Worm (Caenorhabditis elegans) whole organism, L4/young adult: Measurements from ENCODE around the gene F59C12.3.

Experiments
- W03F9.2 ChIP-seq: fragments of 150-350 bp; optimal IDR thresholded peaks from 2 replicates; lab custom pipeline; 2014; ENCODE audit warnings: missing biosample characterization, missing genetic modification characterization
- dao-5 ChIP-seq: sonication (generic microtip); optimal IDR thresholded peaks from 2 replicates; lab custom pipeline; 2016; ENCODE audit warnings: missing genotype, missing genetic modification characterization, moderate library complexity, missing compliant biosample characterization
- him-1 ChIP-seq: sonication (generic microtip); optimal IDR thresholded peaks from 2 replicates; lab custom pipeline; 2016; ENCODE audit warnings: missing genotype, missing genetic modification reagents, missing genetic modification characterization, missing compliant biosample characterization

F59C12.3 gene

ce11 chrX:16609424-16609823, at the start of gene F59C12.3:
Gene F59C12.3, minus strand, starts transcription at chrX:16609524.
- TF ChIP-seq dao-5 (tag; lab: Kevin White, UChicago) (no peak), him-1 (tag; lab: Kevin White, UChicago) (no peak), W03F9.2 (tag; lab: Kevin White, UChicago) (no peak)

ce11 chrX:16658309-16658708, 49.0 kb upstream of the F59C12.3 start:
- no peak for TF ChIP-seq W03F9.2 (tag; lab: Kevin White, UChicago)
- no peak for TF ChIP-seq dao-5 (tag; lab: Kevin White, UChicago)
- no peak for TF ChIP-seq him-1 (tag; lab: Kevin White, UChicago)

ce11 chrX:16655283-16655682, 46.0 kb upstream of the F59C12.3 start:
- TF ChIP-seq dao-5 (tag; lab: Kevin White, UChicago): no peak
- no peak for TF ChIP-seq W03F9.2 (tag; lab: Kevin White, UChicago)
- TF ChIP-seq him-1 (tag; lab: Kevin White, UChicago): no peak

- TF ChIP-seq him-1 (tag; lab: Kevin White, UChicago) (no peak), dao-5 (tag; lab: Kevin White, UChicago) (no peak), W03F9.2 (tag; lab: Kevin White, UChicago) (no peak)
Observed at ce11 chrX:16650600-16650999, 41.3 kb upstream of the F59C12.3 start.

DNA sequence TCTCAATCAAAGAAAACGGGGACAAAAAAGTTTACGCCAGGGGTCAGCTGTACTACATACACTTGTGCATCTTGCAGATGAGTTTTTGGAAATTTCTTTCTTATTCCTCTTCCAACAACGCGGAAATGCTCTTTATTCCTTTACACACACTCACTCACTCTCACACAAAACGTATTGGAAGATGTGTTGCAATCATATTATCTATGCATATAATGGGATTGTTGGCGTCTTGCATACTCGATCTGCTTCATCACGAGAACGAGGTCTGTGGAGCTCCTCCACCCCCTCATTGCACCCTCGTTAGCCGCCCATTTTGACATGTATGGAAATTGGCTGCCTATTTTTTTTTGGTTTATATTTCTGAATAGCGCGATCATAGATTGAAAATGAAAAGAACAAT, 39.4 kb upstream of the F59C12.3 start:
- TF ChIP-seq W03F9.2 (tag; lab: Kevin White, UChicago) (no peak), him-1 (tag; lab: Kevin White, UChicago) (no peak), dao-5 (tag; lab: Kevin White, UChicago) (no peak)

ce11 chrX:16647222-16647621, 37.9 kb upstream of the F59C12.3 start:
- no peak for TF ChIP-seq him-1 (tag; lab: Kevin White, UChicago)
- no peak for TF ChIP-seq dao-5 (tag; lab: Kevin White, UChicago)
- TF ChIP-seq W03F9.2 (tag; lab: Kevin White, UChicago): no peak

DNA sequence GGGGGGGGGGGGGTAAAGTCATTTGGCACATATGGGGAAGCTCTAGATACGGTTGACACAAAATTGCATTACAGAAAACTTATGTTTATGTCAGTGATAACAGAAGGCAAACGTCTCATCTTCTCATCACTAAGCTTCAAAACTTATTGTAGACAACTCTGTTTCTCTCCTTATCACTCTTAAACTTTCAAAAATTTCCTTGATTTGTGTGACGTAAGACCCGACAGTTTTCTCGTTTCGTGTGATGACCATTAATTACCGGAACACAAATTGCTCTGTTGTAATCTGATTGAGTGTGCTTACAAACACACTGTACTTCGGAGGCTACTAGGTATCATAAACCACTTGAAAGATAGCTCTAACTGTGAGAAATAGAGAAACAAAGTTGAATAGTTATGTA, 35.6 kb upstream of the F59C12.3 start:
- no peak for TF ChIP-seq dao-5 (tag; lab: Kevin White, UChicago)
- no peak for TF ChIP-seq W03F9.2 (tag; lab: Kevin White, UChicago)
- TF ChIP-seq him-1 (tag; lab: Kevin White, UChicago): no peak

DNA sequence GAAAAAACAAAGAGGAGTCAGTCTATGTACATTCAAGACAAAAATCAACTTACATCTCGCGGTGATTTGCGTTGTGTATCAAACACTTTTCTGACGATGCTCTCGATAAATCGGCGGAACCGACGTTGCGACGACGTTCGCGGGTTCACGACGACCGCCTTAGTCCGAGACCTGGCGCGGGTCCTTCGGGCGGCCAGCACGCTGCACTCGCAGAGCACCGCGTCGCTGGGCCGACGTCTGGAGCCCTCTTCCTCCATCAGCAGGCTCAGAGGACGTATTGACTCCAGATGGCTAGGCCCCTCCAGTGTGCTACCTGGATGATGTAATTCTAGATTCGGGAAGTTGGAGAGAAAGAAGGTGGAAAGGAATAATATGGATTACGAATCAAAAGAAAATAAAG, 33.9 kb upstream of the F59C12.3 start:
- TF ChIP-seq W03F9.2 (tag; lab: Kevin White, UChicago) (no peak), dao-5 (tag; lab: Kevin White, UChicago) (no peak), him-1 (tag; lab: Kevin White, UChicago) (no peak)

DNA sequence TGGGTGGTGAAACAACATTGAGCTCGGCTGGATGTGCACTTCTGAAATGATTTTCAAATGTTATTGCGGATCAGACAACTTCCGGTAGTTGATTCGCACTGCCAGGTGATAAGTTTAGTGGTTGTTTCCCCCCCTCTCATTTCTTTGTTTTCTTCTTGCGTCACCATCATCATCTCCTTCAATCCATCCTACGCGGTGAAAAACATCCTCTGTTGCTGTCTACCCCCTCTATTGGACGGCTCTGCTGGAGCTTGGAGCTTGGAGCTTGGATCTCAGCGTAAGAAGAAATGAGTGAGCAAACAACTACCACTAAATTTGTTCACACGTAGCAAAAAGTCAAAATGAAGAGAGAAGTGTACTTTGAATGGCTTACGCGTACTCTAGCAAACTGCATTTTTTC, 32.4 kb upstream of the F59C12.3 start:
- TF ChIP-seq dao-5 (tag; lab: Kevin White, UChicago) (no peak), him-1 (tag; lab: Kevin White, UChicago) (no peak), W03F9.2 (tag; lab: Kevin White, UChicago) (no peak)

ce11 chrX:16634708-16635107, 25.4 kb upstream of the F59C12.3 start:
- TF ChIP-seq him-1 (tag; lab: Kevin White, UChicago) (peak; percentile 87), W03F9.2 (tag; lab: Kevin White, UChicago) (peak; percentile 26), dao-5 (tag; lab: Kevin White, UChicago) (peak; percentile 55)

DNA sequence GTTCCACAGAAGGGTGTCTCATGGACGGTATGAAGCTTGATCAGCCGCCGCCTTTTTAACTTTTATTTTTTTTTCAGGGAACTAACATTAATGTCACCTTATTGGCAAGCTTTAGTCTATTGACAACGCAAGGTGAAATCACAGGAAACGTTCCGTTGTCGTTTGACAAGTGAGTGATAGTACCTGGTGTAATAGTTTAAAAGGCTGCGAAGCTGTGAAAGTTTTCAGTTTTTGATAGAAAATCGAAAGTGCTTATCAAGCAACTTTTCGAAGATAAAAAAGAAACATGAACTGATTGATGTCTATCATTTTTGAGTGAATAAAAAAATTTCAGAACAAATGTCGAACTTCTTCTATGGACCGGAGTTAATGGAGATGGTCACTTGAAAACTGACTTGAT, 24.8 kb upstream of the F59C12.3 start:
- no peak for TF ChIP-seq him-1 (tag; lab: Kevin White, UChicago)
- no peak for TF ChIP-seq dao-5 (tag; lab: Kevin White, UChicago)
- TF ChIP-seq W03F9.2 (tag; lab: Kevin White, UChicago): no peak

DNA sequence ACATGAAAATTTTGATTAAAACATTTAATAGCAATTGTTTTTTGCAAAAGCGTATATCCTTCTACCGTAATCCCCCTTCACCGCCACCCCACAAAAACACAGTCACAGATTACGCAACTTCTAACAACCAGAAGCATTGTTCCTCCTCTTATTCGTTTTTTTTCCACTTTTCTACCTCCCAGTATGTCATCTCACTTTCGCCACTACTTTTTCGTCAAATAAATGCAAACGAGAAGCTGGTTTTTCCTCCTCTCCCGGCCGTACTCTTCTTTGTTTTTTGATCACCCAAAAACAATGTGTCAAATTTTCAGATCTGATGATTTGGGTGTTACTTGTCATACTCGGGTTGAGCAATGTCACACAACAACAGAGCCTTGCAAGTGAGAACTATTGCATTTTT, 23.7 kb upstream of the F59C12.3 start, which contains the start of gene C06G1.1:
C06G1.1 (plus strand) TSS at position 301 of the 400 bp plus-strand sequence.
- no peak for TF ChIP-seq him-1 (tag; lab: Kevin White, UChicago)
- no peak for TF ChIP-seq W03F9.2 (tag; lab: Kevin White, UChicago)
- TF ChIP-seq dao-5 (tag; lab: Kevin White, UChicago): no peak

- TF ChIP-seq him-1 (tag; lab: Kevin White, UChicago) (no peak), dao-5 (tag; lab: Kevin White, UChicago) (no peak), W03F9.2 (tag; lab: Kevin White, UChicago) (no peak)
Observed at ce11 chrX:16631847-16632246, 22.5 kb upstream of the F59C12.3 start.

DNA sequence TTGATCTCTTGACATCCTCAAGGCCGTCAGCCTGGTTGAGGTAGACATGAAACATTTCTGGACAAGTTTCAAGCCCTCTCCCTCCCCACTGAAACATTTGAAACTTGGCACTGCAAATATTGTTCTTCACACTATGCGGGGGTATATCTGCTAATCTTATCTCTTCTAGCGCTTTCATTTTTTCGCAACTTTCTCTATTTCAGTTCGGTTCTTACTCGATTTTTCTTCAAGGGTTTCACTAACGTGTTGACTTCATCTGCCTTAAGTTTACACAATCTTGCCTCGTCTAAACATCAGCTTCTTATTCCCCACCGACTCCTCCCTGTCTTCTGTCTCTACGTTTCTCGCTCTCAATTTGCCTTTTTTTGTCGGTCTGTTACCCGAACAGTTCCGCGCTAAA, 20.4 kb upstream of the F59C12.3 start:
- TF ChIP-seq him-1 (tag; lab: Kevin White, UChicago): no peak

DNA sequence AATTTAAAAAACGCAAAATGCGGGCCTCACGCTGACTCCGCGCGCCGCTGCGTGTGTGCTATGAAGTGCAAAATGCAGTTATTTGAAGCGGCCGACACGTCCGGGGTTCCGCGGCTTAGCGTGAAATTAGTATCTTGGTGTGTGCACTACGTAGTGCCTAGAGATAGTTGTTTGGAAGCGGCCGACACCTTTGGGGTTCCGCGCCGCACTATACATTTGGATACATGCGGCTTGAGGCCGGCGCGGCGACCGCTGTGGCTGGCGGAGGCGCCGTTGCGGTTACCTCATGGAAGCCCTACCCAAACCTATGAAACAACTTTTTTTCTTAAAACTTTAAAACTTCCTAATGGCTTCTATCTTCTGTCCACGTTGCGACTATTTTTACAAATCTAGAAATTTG, 19.8 kb upstream of the F59C12.3 start:
- TF ChIP-seq W03F9.2 (tag; lab: Kevin White, UChicago) (no peak), him-1 (tag; lab: Kevin White, UChicago) (no peak), dao-5 (tag; lab: Kevin White, UChicago) (no peak)
